Fruit fly (Drosophila melanogaster): Measurements from ENCODE around the gene CG5984.

CG5984 gene

dm6 chr3R:27198883-27199780 is 48.7 kb downstream of the CG5984 start:
- TF ChIP-seq nom (GFP tag; optimal IDR thresholded peaks at IDR 0.05), result peak; percentile 68
- TF ChIP-seq sqz (GFP tag; optimal IDR thresholded peaks at IDR 0.05), result peak; percentile 19
- no peak for TF ChIP-seq lbe (GFP tag; optimal IDR thresholded peaks at IDR 0.05)
- TF ChIP-seq mam (GFP tag; optimal IDR thresholded peaks at IDR 0.05), result no peak

- TF ChIP-seq gem (tag; optimal IDR thresholded peaks at IDR 0.05) (peak; percentile 24), CG4730 (GFP tag; IDR thresholded peaks at IDR 0.05) (no peak), Hand (GFP tag; optimal IDR thresholded peaks at IDR 0.05) (no peak), dmrt11E (tag; optimal IDR thresholded peaks at IDR 0.05) (peak; percentile 34), CG16779 (GFP tag; IDR thresholded peaks at IDR 0.05) (no peak), CG6791 (GFP tag; IDR thresholded peaks at IDR 0.05; ENCODE audit: partially characterized antibody) (no peak), gsb-n (tag; optimal IDR thresholded peaks at IDR 0.05) (peak; percentile 1), CG10321 (GFP tag; IDR thresholded peaks at IDR 0.05) (no peak), CG14667 (GFP tag; IDR thresholded peaks at IDR 0.05) (no peak), shn (GFP tag; optimal IDR thresholded peaks at IDR 0.05) (no peak), fd96Cb (tag; optimal IDR thresholded peaks at IDR 0.05) (no peak), Doc2 (GFP tag; IDR thresholded peaks at IDR 0.05) (no peak), Sox102F (GFP tag; optimal IDR thresholded peaks at IDR 0.05) (no peak), CG7745 (tag; optimal IDR thresholded peaks at IDR 0.05) (no peak), Xrp1 (GFP tag; IDR thresholded peaks at IDR 0.05) (peak; percentile 31; the same call in 1 of the 2 replicates), CG18262 (tag; optimal IDR thresholded peaks at IDR 0.05) (peak; percentile 12), sna (GFP tag; IDR thresholded peaks at IDR 0.05; ENCODE audit: partially characterized antibody) (no peak), Atf3 (GFP tag; optimal IDR thresholded peaks at IDR 0.05) (no peak), slbo (GFP tag; IDR thresholded peaks at IDR 0.05) (no peak), unpg (GFP tag; optimal IDR thresholded peaks at IDR 0.05) (peak; percentile 1), CG34224 (GFP tag; IDR thresholded peaks at IDR 0.05; ENCODE audit: partially characterized antibody) (no peak), CG32772 (GFP tag; IDR thresholded peaks at IDR 0.05) (no peak), bsh (GFP tag; optimal IDR thresholded peaks at IDR 0.05) (peak in 1 of 2 experiments; percentile 22), eyg (GFP tag; optimal IDR thresholded peaks at IDR 0.05) (no peak), lola (GFP tag; optimal IDR thresholded peaks at IDR 0.05) (peak in 1 of 3 experiments; percentile 10), B-H1 (GFP tag; IDR thresholded peaks at IDR 0.05) (no peak), phol (tag; optimal IDR thresholded peaks at IDR 0.05) (peak; percentile 9), CG11560 (tag; IDR thresholded peaks at IDR 0.05) (no peak), CG31441 (GFP tag; IDR thresholded peaks at IDR 0.05) (0 out of 2 replicates have a peak, but pooled peaks have one; percentile 10), zen2 (GFP tag; IDR thresholded peaks at IDR 0.05; ENCODE audit: partially characterized antibody) (no peak), CG13287 (GFP tag; IDR thresholded peaks at IDR 0.05; ENCODE audit: partially characterized antibody) (no peak), insv (GFP tag; optimal IDR thresholded peaks at IDR 0.05) (no peak), onecut (GFP tag; IDR thresholded peaks at IDR 0.05) (no peak), ham (GFP tag; IDR thresholded peaks at IDR 0.05) (no peak), crp (GFP tag; optimal IDR thresholded peaks at IDR 0.05) (no peak), fru (optimal IDR thresholded peaks at IDR 0.05) (no peak), nerfin-2 (GFP tag; IDR thresholded peaks at IDR 0.05; ENCODE audit: partially characterized antibody) (no peak), CG10979 (tag; optimal IDR thresholded peaks at IDR 0.05) (peak; percentile 23), dpn (GFP tag; optimal IDR thresholded peaks at IDR 0.05) (no peak), Side (GFP tag; optimal IDR thresholded peaks at IDR 0.05) (no peak)
Observed at dm6 chr3R:27197581-27197980, 50.2 kb downstream of the CG5984 start.
